Worm (Caenorhabditis elegans): Measurements from ENCODE around the gene srd-27.
"Not testable (repeated sequence)": the region's sequence is repeated elsewhere in the genome, so short reads cannot be mapped to it uniquely, and the experiment has no call there.

The srd-27 gene

DNA sequence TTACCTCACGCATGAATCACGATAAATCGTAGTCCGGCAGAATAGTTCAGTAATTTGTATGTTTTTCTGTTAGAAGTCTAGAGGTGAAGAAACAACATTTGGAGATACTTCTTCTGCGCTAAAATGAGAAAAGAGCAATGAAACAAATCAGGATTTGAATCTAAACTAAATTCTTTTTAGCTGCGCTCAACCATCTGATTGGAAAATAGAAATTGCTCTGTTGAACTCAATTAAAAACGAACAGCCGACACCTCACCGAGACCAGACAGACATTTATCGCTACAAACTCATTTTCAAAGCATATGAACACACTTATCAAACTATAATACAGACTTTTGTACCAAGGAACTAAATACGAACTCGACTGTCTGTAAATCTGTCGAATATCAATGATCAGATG, 556 bp upstream of the srd-27 start, which contains the start of gene T26E4.9:
T26E4.9 (minus strand) TSS at position 101 of the 400 bp plus-strand sequence.
- TF ChIP-seq sea-1 (GFP tag; conservative IDR thresholded peaks at IDR 0.05); ceh-13 (GFP tag; optimal IDR thresholded peaks at IDR 0.05); tra-4 (tag; optimal IDR thresholded peaks at IDR 0.05): not testable (repeated sequence)

DNA sequence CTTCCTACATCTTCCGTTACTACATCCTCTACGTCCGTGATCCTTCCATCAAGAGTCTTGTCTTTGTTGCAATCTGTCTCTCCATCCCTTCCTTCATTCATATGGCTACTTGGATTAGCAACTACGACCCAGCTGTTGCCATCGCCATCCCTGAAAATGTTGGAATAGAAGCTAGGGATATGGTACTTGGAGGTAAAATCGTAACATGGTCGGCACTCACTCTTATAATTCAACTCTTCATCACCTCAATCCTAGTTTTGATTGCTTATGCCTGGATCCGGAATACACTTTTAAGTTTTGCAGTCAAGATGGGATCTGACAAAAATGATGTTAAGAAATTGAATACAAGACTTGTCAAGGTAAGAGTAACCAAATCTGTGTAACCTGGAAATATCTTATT, 569 bp downstream of the srd-27 start, which contains the start of gene T26E4.18:
T26E4.18 (minus strand) TSS at position 101 of the 400 bp plus-strand sequence.
- not testable (repeated sequence) for TF ChIP-seq ama-1 (optimal IDR thresholded peaks at IDR 0.05); ceh-36 (tag; optimal IDR thresholded peaks at IDR 0.05); hnd-1 (tag; optimal IDR thresholded peaks at IDR 0.05)

DNA sequence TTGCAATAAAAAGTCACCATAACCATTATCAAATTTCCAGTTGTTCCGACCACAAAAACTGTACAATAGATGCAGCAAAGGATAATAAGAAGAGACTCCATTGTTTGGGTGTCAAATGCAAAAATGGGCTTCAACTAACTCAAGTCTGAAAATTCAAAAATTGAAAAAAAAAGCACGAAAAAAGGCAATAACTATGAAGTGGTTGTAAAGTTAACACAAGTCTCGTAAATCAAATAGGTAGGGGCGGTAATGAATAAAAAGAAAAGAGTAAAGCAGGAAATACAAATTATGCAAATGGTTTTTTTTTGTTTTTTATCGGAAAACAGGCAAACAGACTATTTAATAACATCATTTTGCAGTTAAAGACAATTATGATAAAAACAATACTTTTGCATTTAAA, 4.2 kb downstream of the srd-27 start, which contains the start of gene srsx-38:
srsx-38 (minus strand) TSS at position 101 of the 400 bp plus-strand sequence.
- TF ChIP-seq tbx-11 (GFP tag; IDR thresholded peaks at IDR 0.05); tbx-37 (GFP tag; conservative IDR thresholded peaks at IDR 0.05); tra-4 (tag; optimal IDR thresholded peaks at IDR 0.05): not testable (repeated sequence)

ce11 chrV:15809543-15809942, 6.4 kb downstream of the srd-27 start, which contains the start of gene srsx-36:
TSS of gene srsx-36 (minus strand) at chrV:15809643.
- TF ChIP-seq sea-1 (GFP tag; conservative IDR thresholded peaks at IDR 0.05) (no peak), ama-1 (optimal IDR thresholded peaks at IDR 0.05) (no peak), hmg-4 (GFP tag; optimal IDR thresholded peaks at IDR 0.05) (no peak), F13C5.2 (tag; optimal IDR thresholded peaks at IDR 0.05) (no peak), hmbx-1 (tag; optimal IDR thresholded peaks at IDR 0.05) (no peak), B0310.2 (tag; optimal IDR thresholded peaks at IDR 0.05) (no peak), ceh-13 (GFP tag; optimal IDR thresholded peaks at IDR 0.05) (no peak), ceh-36 (tag; optimal IDR thresholded peaks at IDR 0.05) (no peak), pes-1 (GFP tag; IDR thresholded peaks at IDR 0.05) (no peak), ets-7 (tag; optimal IDR thresholded peaks at IDR 0.05) (no peak)

- TF ChIP-seq aly-1 (tag; optimal IDR thresholded peaks at IDR 0.05) (no peak), ama-1 (optimal IDR thresholded peaks at IDR 0.05) (no peak), B0310.2 (tag; optimal IDR thresholded peaks at IDR 0.05) (no peak), tbx-37 (GFP tag; conservative IDR thresholded peaks at IDR 0.05) (no peak), ceh-13 (GFP tag; optimal IDR thresholded peaks at IDR 0.05) (no peak), scrt-1 (GFP tag; IDR thresholded peaks at IDR 0.05) (no peak), ceh-36 (tag; optimal IDR thresholded peaks at IDR 0.05) (no peak), tbx-11 (GFP tag; IDR thresholded peaks at IDR 0.05) (no peak), ets-7 (tag; optimal IDR thresholded peaks at IDR 0.05) (no peak)
Measured at ce11 chrV:15810446-15810845, 7.3 kb downstream of the srd-27 start, which contains the start of gene F54B8.1. TSS of gene F54B8.1 (plus strand) at chrV:15810746.

- not testable (repeated sequence) for TF ChIP-seq ama-1 (optimal IDR thresholded peaks at IDR 0.05); B0310.2 (tag; optimal IDR thresholded peaks at IDR 0.05); tbx-37 (GFP tag; conservative IDR thresholded peaks at IDR 0.05)
Measured at ce11 chrV:15811982-15812381, 8.8 kb downstream of the srd-27 start, which contains the start of gene nhr-282. TSS of gene nhr-282 (plus strand) at chrV:15812282.

ce11 chrV:15815962-15816432, 12.8 kb downstream of the srd-27 start, which contains the start of the genes fbxa-69 and F54B8.4:
TSS of gene fbxa-69 (minus strand) at chrV:15815971.
TSS of gene F54B8.4 (plus strand) at chrV:15816382.
- TF ChIP-seq hmg-4 (GFP tag; optimal IDR thresholded peaks at IDR 0.05): no peak
- TF ChIP-seq B0310.2 (tag; optimal IDR thresholded peaks at IDR 0.05): no peak
- no peak for TF ChIP-seq scrt-1 (GFP tag; IDR thresholded peaks at IDR 0.05)
- TF ChIP-seq tra-4 (tag; optimal IDR thresholded peaks at IDR 0.05): no peak

DNA sequence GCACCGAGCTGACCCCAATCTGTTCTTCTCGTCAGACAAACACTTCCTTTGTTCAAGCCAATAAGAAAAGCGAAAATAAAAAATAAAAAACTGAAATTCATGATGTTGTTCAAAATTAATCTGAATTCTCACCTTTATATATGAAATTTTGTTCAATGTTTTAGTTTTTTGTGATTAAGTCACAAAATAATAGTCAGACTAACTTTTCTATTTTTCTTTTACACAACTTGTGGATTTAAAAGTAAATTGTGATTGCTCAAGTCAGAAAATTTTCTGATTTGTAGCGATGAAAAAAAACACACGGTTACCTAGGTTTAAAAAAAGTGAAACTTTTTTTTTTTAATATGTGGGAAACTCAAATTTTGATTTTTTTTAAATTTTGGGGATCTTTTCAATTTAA, 14.6 kb downstream of the srd-27 start, which contains the start of gene abf-3:
abf-3 (minus strand) TSS at position 101 of the 400 bp plus-strand sequence.
- TF ChIP-seq ets-7 (tag; optimal IDR thresholded peaks at IDR 0.05) (no peak), ama-1 (optimal IDR thresholded peaks at IDR 0.05) (no peak), ceh-13 (GFP tag; optimal IDR thresholded peaks at IDR 0.05) (no peak), tbx-11 (GFP tag; IDR thresholded peaks at IDR 0.05) (no peak), tbx-37 (GFP tag; conservative IDR thresholded peaks at IDR 0.05) (no peak), pes-1 (GFP tag; IDR thresholded peaks at IDR 0.05) (no peak), hmg-4 (GFP tag; optimal IDR thresholded peaks at IDR 0.05) (no peak), tra-4 (tag; optimal IDR thresholded peaks at IDR 0.05) (no peak)

- TF ChIP-seq tra-4 (tag; optimal IDR thresholded peaks at IDR 0.05): no peak
Measured at ce11 chrV:15819983-15820382, 16.8 kb downstream of the srd-27 start, which contains the start of gene srbc-48. TSS of gene srbc-48 (plus strand) at chrV:15820283.

ce11 chrV:15821398-15821797, 18.2 kb downstream of the srd-27 start, which contains the start of gene srbc-49:
TSS of gene srbc-49 (plus strand) at chrV:15821698.
- TF ChIP-seq ceh-36 (tag; optimal IDR thresholded peaks at IDR 0.05): no peak
